Worm (Caenorhabditis elegans): ENCODE data around the gene vha-13.

DNA sequence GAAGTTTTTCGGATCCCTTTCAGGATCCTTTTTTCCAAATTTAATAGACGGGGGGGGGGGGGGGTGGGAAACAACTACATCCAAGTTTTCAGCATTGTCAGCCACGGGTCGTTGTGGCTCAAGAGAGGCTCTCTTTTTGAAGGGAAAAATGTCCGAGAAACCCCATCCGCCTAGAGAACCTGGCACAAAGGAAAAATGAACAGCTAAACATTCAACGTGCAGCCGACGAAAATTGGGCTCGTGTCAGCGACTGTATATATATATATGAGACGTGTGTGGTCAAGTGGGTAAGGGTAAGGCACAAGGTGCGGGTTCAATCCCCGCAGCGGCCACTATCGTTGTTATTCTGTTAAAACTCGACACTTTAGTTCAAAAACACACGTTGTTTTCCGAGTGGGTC, 7.1 kb downstream of the vha-13 start, which contains the start of gene Y49A3A.4:
- TF ChIP-seq snpc-4 (tag; optimal IDR thresholded peaks at IDR 0.05) (peak; percentile 89), nhr-237 (tag; optimal IDR thresholded peaks at IDR 0.05) (no peak), lsy-2 (tag; optimal IDR thresholded peaks at IDR 0.05) (no peak), ztf-1 (GFP tag; conservative IDR thresholded peaks at IDR 0.05) (no peak), sem-4 (tag; optimal IDR thresholded peaks at IDR 0.05) (no peak)
